Worm (Caenorhabditis elegans): ENCODE results near the gene srx-122.

ce11 chrV:3308169-3308568 lies 10.5 kb upstream of the srx-122 start, which contains the start of gene srbc-3:
- TF ChIP-seq ama-1 (optimal IDR thresholded peaks at IDR 0.05) = no peak
- no peak for TF ChIP-seq ceh-48 (tag; optimal IDR thresholded peaks at IDR 0.05)
- TF ChIP-seq dmd-4 (tag; optimal IDR thresholded peaks at IDR 0.05; ENCODE audit: borderline replicate concordance) = no peak
- TF ChIP-seq madf-2 (tag; optimal IDR thresholded peaks at IDR 0.05) = no peak
- TF ChIP-seq nhr-232 (tag; optimal IDR thresholded peaks at IDR 0.05) = no peak
- no peak for TF ChIP-seq ceh-6 (GFP tag; optimal IDR thresholded peaks at IDR 0.05)
- TF ChIP-seq mec-3 (tag; optimal IDR thresholded peaks at IDR 0.05; ENCODE audit: borderline replicate concordance) = no peak
- TF ChIP-seq unc-55 (GFP tag; optimal IDR thresholded peaks at IDR 0.05) = no peak
- no peak for TF ChIP-seq sdc-2 (tag; optimal IDR thresholded peaks at IDR 0.05)
- no peak for TF ChIP-seq unc-3 (GFP tag; conservative IDR thresholded peaks at IDR 0.05)
- no peak for TF ChIP-seq unc-3 (tag; optimal IDR thresholded peaks at IDR 0.05)
